Worm (Caenorhabditis elegans) whole organism, midembryonic: ENCODE data around the gene lurp-2.
"Not testable (repeated sequence)": the region's sequence is repeated elsewhere in the genome, so short reads cannot be mapped to it uniquely, and the experiment has no call there.

Experiments used
- T22C8.4 ChIP-seq: fragments of 200-800 bp; sonication (Bioruptor generic); IDR thresholded peaks from 2 replicates; pipeline ENCODE4 v1.3.6; 2022; ENCODE audit warnings: missing genetic modification characterization, missing compliant biosample characterization
- cog-1 ChIP-seq: sonication (generic microtip); optimal IDR thresholded peaks from 2 replicates; lab custom pipeline; 2016; ENCODE audit warnings: missing genetic modification characterization, missing compliant biosample characterization
- flt-1 ChIP-seq: fragments of 200-800 bp; sonication (Bioruptor generic); IDR thresholded peaks from 2 replicates; pipeline ENCODE4 v1.3.6; 2022; ENCODE audit warnings: missing genetic modification characterization, missing compliant biosample characterization
- tab-1 ChIP-seq: fragments of 200-800 bp; sonication (Bioruptor generic); IDR thresholded peaks from 2 replicates; pipeline ENCODE4 v1.3.6; 2022; ENCODE audit warnings: missing genetic modification characterization, missing compliant biosample characterization
- ztf-23 ChIP-seq: fragments of 200-800 bp; sonication (Bioruptor generic); IDR thresholded peaks from 2 replicates; pipeline ENCODE4 v1.3.6; 2022; ENCODE audit warnings: missing genetic modification reagents, missing genetic modification characterization, missing compliant biosample characterization
- ztf-29 ChIP-seq: fragments of 200-800 bp; sonication (Bioruptor generic); IDR thresholded peaks from 2 replicates; pipeline ENCODE4 v1.3.6; 2022; ENCODE audit warnings: missing genetic modification reagents, missing genetic modification characterization, missing compliant biosample characterization

- not testable (repeated sequence) for TF ChIP-seq ztf-23 (GFP tag; lab: Robert Waterston, UW); flt-1 (GFP tag; lab: Robert Waterston, UW); tab-1 (GFP tag; lab: Robert Waterston, UW); ztf-29 (GFP tag; lab: Robert Waterston, UW); T22C8.4; cog-1 (tag; lab: Kevin White, UChicago)
These were observed 9.9 kb upstream of the lurp-2 start, which contains the start of gene Y2H9A.6 for ce11 chrV:13443535-13443934.
